Fruit fly (Drosophila melanogaster) whole organism, wandering third instar larva: ENCODE results near the gene CG31775.

Experiments
- CrebA ChIP-seq: fragments of 200-800 bp; sonication (Bioruptor generic); optimal IDR thresholded peaks from 2 replicates; lab custom pipeline; 2016; ENCODE audit warnings: missing biosample characterization, mild to moderate bottlenecking, missing genetic modification characterization, borderline replicate concordance
- Dfd ChIP-seq: fragments of >200 bp; optimal IDR thresholded peaks from 2 replicates; lab custom pipeline; 2017; ENCODE audit warnings: missing biosample characterization, missing genetic modification characterization
- Hr78 ChIP-seq: fragments of >200 bp; optimal IDR thresholded peaks from 2 replicates; lab custom pipeline; 2017; ENCODE audit warnings: missing biosample characterization, missing genetic modification characterization
- Hr83 ChIP-seq: fragments of 200-300 bp; sonication (Bioruptor generic); optimal IDR thresholded peaks from 2 replicates; lab custom pipeline; 2016; ENCODE audit warnings: missing biosample characterization, mild to moderate bottlenecking, missing genetic modification characterization, moderate library complexity; ENCODE audit not compliant: poor library complexity, severe bottlenecking
- dsf ChIP-seq: sonication (Bioruptor generic); optimal IDR thresholded peaks from 2 replicates; lab custom pipeline; 2016; ENCODE audit warnings: missing biosample characterization, missing genetic modification characterization, borderline replicate concordance
- h ChIP-seq: fragments of 200-800 bp; sonication (Bioruptor generic); optimal IDR thresholded peaks from 3 replicates; lab custom pipeline; 2016; ENCODE audit warnings: missing biosample characterization, mild to moderate bottlenecking, missing genetic modification characterization
- jim ChIP-seq: fragments of 175-275, 200-325 bp; sonication (Bioruptor generic); optimal IDR thresholded peaks from 2 replicates; lab custom pipeline; 2016; ENCODE audit warnings: missing biosample characterization, mild to moderate bottlenecking, missing genetic modification characterization
- lola ChIP-seq: fragments of >200 bp; optimal IDR thresholded peaks from 2 replicates; lab custom pipeline; 2017; ENCODE audit warnings: missing biosample characterization, missing genetic modification characterization
- pan ChIP-seq: fragments of >200 bp; optimal IDR thresholded peaks from 2 replicates; lab custom pipeline; 2017
- sv ChIP-seq: fragments of 200-800 bp; sonication (Bioruptor generic); optimal IDR thresholded peaks from 3 replicates; lab custom pipeline; 2016; ENCODE audit warnings: missing biosample characterization, missing genetic modification characterization
- tai ChIP-seq: sonication (Bioruptor generic); optimal IDR thresholded peaks from 2 replicates; lab custom pipeline; 2016; ENCODE audit warnings: missing biosample characterization, missing genetic modification characterization

dm6 chr2L:14698980-14699379 is 38.6 kb downstream of the CG31775 start:
- TF ChIP-seq Dfd (GFP tag; lab: Kevin White, UChicago) (no peak), Hr78 (no peak), sv (GFP tag; lab: Kevin White, UChicago) (no peak), h (GFP tag; lab: Kevin White, UChicago) (no peak), pan (no peak), tai (GFP tag; lab: Kevin White, UChicago) (no peak), lola (no peak), Hr83 (GFP tag; lab: Kevin White, UChicago) (no peak), dsf (GFP tag; lab: Kevin White, UChicago) (no peak), CrebA (no peak), jim (no peak)
